Worm (Caenorhabditis elegans) whole organism, L3 larva: Measurements from ENCODE around the gene rad-23.
A peak's percentile ranks its signal among the peaks of the same experiment; 100 is the strongest.

Source experiments
- ceh-28 ChIP-seq: fragments of 150-350 bp; optimal IDR thresholded peaks from 2 replicates; lab custom pipeline; 2014; ENCODE audit warnings: missing biosample characterization, missing genetic modification reagents, missing genetic modification characterization
- elt-2 ChIP-seq: sonication (generic microtip); optimal IDR thresholded peaks from 2 replicates; lab custom pipeline; 2016; ENCODE audit warnings: missing genetic modification reagents, mild to moderate bottlenecking, missing genetic modification characterization, missing compliant biosample characterization
- jun-1 ChIP-seq: fragments of 150-350 bp; optimal IDR thresholded peaks from 2 replicates; lab custom pipeline; 2014; ENCODE audit warnings: missing biosample characterization, missing genetic modification reagents, missing genetic modification characterization
- nhr-23 ChIP-seq: fragments of 150-350 bp; optimal IDR thresholded peaks from 2 replicates; lab custom pipeline; 2014; ENCODE audit warnings: missing biosample characterization, missing genetic modification reagents, missing genetic modification characterization
- snpc-4 ChIP-seq: fragments of 150-350 bp; optimal IDR thresholded peaks from 2 replicates; lab custom pipeline; 2014; ENCODE audit warnings: missing biosample characterization, missing genetic modification characterization

DNA sequence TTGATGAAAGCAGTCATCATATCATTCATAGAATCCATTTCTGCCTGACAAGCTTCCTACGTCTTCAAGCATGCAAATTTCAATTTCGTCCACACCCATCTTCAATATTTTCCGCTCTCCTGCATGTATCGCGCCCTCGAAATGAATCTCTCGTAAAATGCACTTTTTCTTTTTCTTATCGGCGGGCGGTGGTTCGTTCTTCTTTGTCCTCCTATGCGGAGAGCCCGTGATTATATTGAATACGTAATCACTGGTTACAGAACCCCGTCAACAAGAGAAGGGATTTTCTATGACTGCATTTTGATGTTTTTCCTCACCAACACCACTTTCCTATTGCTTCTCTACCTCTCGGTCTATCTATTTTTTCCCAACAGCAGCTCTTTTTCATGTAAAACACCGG lies 15.9 kb downstream of the rad-23 start:
- no peak for TF ChIP-seq snpc-4 (tag; lab: Kevin White, UChicago)
- no peak for TF ChIP-seq ceh-28 (tag; lab: Kevin White, UChicago)
- TF ChIP-seq jun-1 (tag; lab: Kevin White, UChicago) = no peak
- peak; percentile 17 for TF ChIP-seq elt-2 (tag; lab: Kevin White, UChicago)
- no peak for TF ChIP-seq nhr-23 (tag; lab: Kevin White, UChicago)
